Fruit fly (Drosophila melanogaster) whole organism, embryonic: Measurements from ENCODE around the gene dbe.

Experiments
- Atf6 ChIP-seq: fragments of 200-800 bp; sonication (Bioruptor generic); IDR thresholded peaks from 2 replicates; pipeline ENCODE4 v1.3.6; 2022; ENCODE audit warnings: missing biosample characterization, missing genetic modification characterization
- BEAF-32 ChIP-seq: fragments of 200-800 bp; sonication (Bioruptor generic); optimal IDR thresholded peaks from 3 replicates; lab custom pipeline; 2017; ENCODE audit warnings: missing biosample characterization, missing genetic modification characterization, mild to moderate bottlenecking, moderate library complexity, missing genetic modification reagents
- CG10267 ChIP-seq: fragments of 200-800 bp; sonication (Bioruptor generic); optimal IDR thresholded peaks from 2 replicates; lab custom pipeline; 2018; ENCODE audit warnings: missing biosample characterization, mild to moderate bottlenecking, missing genetic modification characterization, moderate library complexity
- CG10274 ChIP-seq: fragments of 200-800 bp; sonication (Bioruptor generic); optimal IDR thresholded peaks from 3 replicates; lab custom pipeline; 2017; ENCODE audit warnings: missing biosample characterization, mild to moderate bottlenecking, missing genetic modification characterization
- CG11560 ChIP-seq: fragments of 200-800 bp; sonication (Bioruptor generic); IDR thresholded peaks from 3 replicates; pipeline ENCODE4 v1.3.6; 2022; ENCODE audit warnings: missing biosample characterization, missing genetic modification characterization
- CG1233 ChIP-seq: fragments of 200-800 bp; sonication (Bioruptor generic); optimal IDR thresholded peaks from 4 replicates; lab custom pipeline; 2018; ENCODE audit warnings: missing biosample characterization, mild to moderate bottlenecking, missing genetic modification characterization
- CG17829 ChIP-seq: fragments of 200-800 bp; optimal IDR thresholded peaks from 2 replicates; lab custom pipeline; 2019; ENCODE audit warnings: missing biosample characterization, mild to moderate bottlenecking, missing genetic modification characterization, moderate library complexity
- CG18764 ChIP-seq: fragments of 200-800 bp; sonication (Bioruptor generic); optimal IDR thresholded peaks from 3 replicates; lab custom pipeline; 2016; ENCODE audit warnings: missing biosample characterization, missing genetic modification characterization
- CG2129 ChIP-seq: fragments of 200-800 bp; sonication (Bioruptor generic); IDR thresholded peaks from 2 replicates; pipeline ENCODE4 v1.3.6; 2022; ENCODE audit warnings: missing biosample characterization, missing genetic modification characterization; ENCODE audit not compliant: partially characterized antibody
- CG2199 ChIP-seq: fragments of 200-800 bp; sonication (Bioruptor generic); IDR thresholded peaks from 3 replicates; pipeline ENCODE4 v1.3.6; 2022; ENCODE audit warnings: missing biosample characterization, missing genetic modification characterization
- CG34422 ChIP-seq: fragments of 200-800 bp; sonication (Bioruptor generic); IDR thresholded peaks from 3 replicates; pipeline ENCODE4 v1.3.6; 2022; ENCODE audit warnings: missing biosample characterization, missing genetic modification characterization
- CG3847 ChIP-seq: fragments of 200-800 bp; sonication (Bioruptor generic); IDR thresholded peaks from 2 replicates; pipeline ENCODE4 v1.3.6; 2022; ENCODE audit warnings: missing biosample characterization, missing genetic modification characterization
- CG4328 ChIP-seq: fragments of 200-800 bp; sonication (Bioruptor generic); optimal IDR thresholded peaks from 3 replicates; lab custom pipeline; 2017; ENCODE audit warnings: missing biosample characterization, missing genetic modification reagents, missing genetic modification characterization
- CG4404 ChIP-seq: fragments of 200-800 bp; sonication (Bioruptor generic); IDR thresholded peaks from 2 replicates; pipeline ENCODE4 v1.3.6; 2022; ENCODE audit warnings: missing biosample characterization, missing genetic modification characterization
- CG7928 ChIP-seq: fragments of 200-800 bp; sonication (Bioruptor generic); optimal IDR thresholded peaks from 2 replicates; lab custom pipeline; 2017; ENCODE audit warnings: missing biosample characterization, mild to moderate bottlenecking, missing genetic modification characterization
- CG9876 ChIP-seq: fragments of 200-800 bp; sonication (Bioruptor generic); optimal IDR thresholded peaks from 2 replicates; lab custom pipeline; 2016; ENCODE audit warnings: missing biosample characterization, missing genetic modification characterization
- CG9932 ChIP-seq: fragments of 200-800 bp; sonication (Bioruptor generic); IDR thresholded peaks from 2 replicates; pipeline ENCODE4 v1.3.6; 2022; ENCODE audit warnings: missing biosample characterization, missing genetic modification characterization
- HLH4C ChIP-seq: fragments of 200-800 bp; sonication (Bioruptor generic); IDR thresholded peaks from 3 replicates; pipeline ENCODE4 v1.3.6; 2022; ENCODE audit warnings: missing biosample characterization, missing genetic modification characterization; ENCODE audit not compliant: partially characterized antibody
- HmgD ChIP-seq: fragments of 200-800 bp; sonication (Bioruptor generic); optimal IDR thresholded peaks from 3 replicates; lab custom pipeline; 2016; ENCODE audit warnings: missing biosample characterization, missing genetic modification characterization
- HmgZ ChIP-seq: fragments of 200-800 bp; sonication (Bioruptor generic); optimal IDR thresholded peaks from 2 replicates; lab custom pipeline; 2018; ENCODE audit warnings: missing biosample characterization, mild to moderate bottlenecking, missing genetic modification characterization
- Med ChIP-seq: fragments of 200-800 bp; sonication (Bioruptor generic); peaks from one replicate; lab custom pipeline; 2016; ENCODE audit warnings: missing biosample characterization, missing genetic modification characterization, mild to moderate bottlenecking, inconsistent platforms, moderate library complexity
- NfI ChIP-seq: fragments of 200-800 bp; sonication (Bioruptor generic); optimal IDR thresholded peaks from 3 replicates; lab custom pipeline; 2018; ENCODE audit warnings: missing biosample characterization, mild to moderate bottlenecking, missing genetic modification characterization, moderate library complexity
- Oaz ChIP-seq: fragments of 200-800 bp; sonication (Bioruptor generic); IDR thresholded peaks from 2 replicates; pipeline ENCODE4 v1.3.6; 2022; ENCODE audit warnings: missing biosample characterization, missing genetic modification characterization
- Trl ChIP-seq, 3 experiments: fragments of >200 bp in 2 of 3; fragments of 200-800 bp in 1 of 3; sonication (Bioruptor generic) in 1 of 3; optimal IDR thresholded peaks; 2 replicates in 1 of 3; 3 replicates in 2 of 3; lab custom pipeline; 2016 to 2017; ENCODE audit warnings: missing biosample characterization in 1 of 3, missing genetic modification characterization in 1 of 3
- YL-1 ChIP-seq: fragments of 200-800 bp; sonication (Bioruptor generic); optimal IDR thresholded peaks from 3 replicates; lab custom pipeline; 2017; ENCODE audit warnings: missing biosample characterization, mild to moderate bottlenecking, missing genetic modification characterization
- ato ChIP-seq: fragments of 200-800 bp; sonication (Bioruptor generic); IDR thresholded peaks from 2 replicates; pipeline ENCODE4 v1.3.6; 2022; ENCODE audit warnings: missing biosample characterization, missing genetic modification characterization; ENCODE audit not compliant: partially characterized antibody
- bbx ChIP-seq: fragments of 200-800 bp; sonication (Bioruptor generic); IDR thresholded peaks from 2 replicates; pipeline ENCODE4 v1.3.6; 2022; ENCODE audit warnings: missing biosample characterization, missing genetic modification characterization; ENCODE audit not compliant: partially characterized antibody
- chif ChIP-seq, 2 experiments: fragments of 200-800 bp; sonication (Bioruptor generic); optimal IDR thresholded peaks; 3 replicates each; lab custom pipeline; 2016; ENCODE audit warnings: missing biosample characterization in 2 of 2, missing genetic modification characterization in 2 of 2
- ci ChIP-seq: fragments of 200-800 bp; sonication (Bioruptor generic); IDR thresholded peaks from 3 replicates; pipeline ENCODE4 v1.3.6; 2022; ENCODE audit warnings: missing biosample characterization, missing genetic modification characterization
- corto ChIP-seq: fragments of 200-800 bp; sonication (Bioruptor generic); optimal IDR thresholded peaks from 2 replicates; lab custom pipeline; 2016; ENCODE audit warnings: missing biosample characterization, mild to moderate bottlenecking, missing genetic modification characterization, moderate library complexity
- crol ChIP-seq: fragments of 200-800 bp; sonication (Bioruptor generic); IDR thresholded peaks from 2 replicates; pipeline ENCODE4 v1.3.6; 2022; ENCODE audit warnings: missing biosample characterization, missing genetic modification characterization
- dimm ChIP-seq: fragments of 200-800 bp; sonication (Bioruptor generic); IDR thresholded peaks from 2 replicates; pipeline ENCODE4 v1.3.6; 2022; ENCODE audit warnings: missing biosample characterization, missing genetic modification characterization
- dmrt99B ChIP-seq: fragments of 200-800 bp; sonication (Bioruptor generic); optimal IDR thresholded peaks from 2 replicates; lab custom pipeline; 2018; ENCODE audit warnings: missing biosample characterization, mild to moderate bottlenecking, missing genetic modification characterization, moderate library complexity
- dpn ChIP-seq, 2 experiments: fragments of 200-800 bp; sonication (Bioruptor generic); optimal IDR thresholded peaks; 3 replicates each; lab custom pipeline; 2016; ENCODE audit warnings: missing biosample characterization in 2 of 2, missing genetic modification characterization in 2 of 2
- exex ChIP-seq: fragments of 200-800 bp; sonication (Bioruptor generic); optimal IDR thresholded peaks from 4 replicates; lab custom pipeline; 2018; ENCODE audit warnings: missing biosample characterization, mild to moderate bottlenecking, missing genetic modification characterization, moderate library complexity
- fd3F ChIP-seq: fragments of 200-800 bp; sonication (Bioruptor generic); optimal IDR thresholded peaks from 2 replicates; lab custom pipeline; 2018; ENCODE audit warnings: missing biosample characterization, mild to moderate bottlenecking, missing genetic modification characterization, moderate library complexity
- fd96Cb ChIP-seq: fragments of 200-800 bp; sonication (Bioruptor generic); optimal IDR thresholded peaks from 2 replicates; lab custom pipeline; 2018; ENCODE audit warnings: missing biosample characterization, mild to moderate bottlenecking, missing genetic modification characterization, moderate library complexity
- fru ChIP-seq: fragments of >200 bp; optimal IDR thresholded peaks from 2 replicates; lab custom pipeline; 2017
- gem ChIP-seq: fragments of 200-800 bp; sonication (Bioruptor generic); optimal IDR thresholded peaks from 2 replicates; lab custom pipeline; 2019; ENCODE audit warnings: missing biosample characterization, mild to moderate bottlenecking, missing genetic modification characterization, moderate library complexity
- grn ChIP-seq: fragments of 200-800 bp; sonication (Bioruptor generic); optimal IDR thresholded peaks from 3 replicates; lab custom pipeline; 2017; ENCODE audit warnings: missing biosample characterization, missing genetic modification characterization
- gt ChIP-seq: fragments of 200-800 bp; sonication (Bioruptor generic); IDR thresholded peaks from 2 replicates; pipeline ENCODE4 v1.3.6; 2022; ENCODE audit warnings: missing biosample characterization, missing genetic modification characterization
- h ChIP-seq: fragments of >200 bp; optimal IDR thresholded peaks from 2 replicates; lab custom pipeline; 2017
- jigr1 ChIP-seq: fragments of 200-800 bp; sonication (Bioruptor generic); IDR thresholded peaks from 3 replicates; pipeline ENCODE4 v1.3.6; 2022; ENCODE audit warnings: missing biosample characterization, missing genetic modification characterization
- mld ChIP-seq: fragments of 200-800 bp; sonication (Bioruptor generic); IDR thresholded peaks from 3 replicates; pipeline ENCODE4 v1.3.6; 2022; ENCODE audit warnings: missing biosample characterization, missing genetic modification characterization; ENCODE audit not compliant: partially characterized antibody
- pb ChIP-seq: fragments of 200-800 bp; sonication (Bioruptor generic); optimal IDR thresholded peaks from 3 replicates; lab custom pipeline; 2016; ENCODE audit warnings: missing biosample characterization, missing genetic modification characterization
- scrt ChIP-seq: fragments of 200-800 bp; sonication (Bioruptor generic); optimal IDR thresholded peaks from 2 replicates; lab custom pipeline; 2018; ENCODE audit warnings: missing biosample characterization, mild to moderate bottlenecking, missing genetic modification characterization, moderate library complexity
- sob ChIP-seq: fragments of 200-800 bp; sonication (Bioruptor generic); IDR thresholded peaks from 2 replicates; pipeline ENCODE4 v1.3.6; 2022; ENCODE audit warnings: missing biosample characterization, missing genetic modification characterization
- trh ChIP-seq: fragments of 200-800 bp; sonication (Bioruptor generic); optimal IDR thresholded peaks from 2 replicates; lab custom pipeline; 2016; ENCODE audit warnings: missing biosample characterization, missing genetic modification characterization
- wor ChIP-seq: fragments of 200-800 bp; sonication (Bioruptor generic); IDR thresholded peaks from 2 replicates; pipeline ENCODE4 v1.3.6; 2022; ENCODE audit warnings: missing biosample characterization, missing genetic modification characterization

dbe gene

dm6 chr2L:867899-868605 is 1.6 kb downstream of the dbe start, which contains the start of gene aru (continued):
- no peak for TF ChIP-seq h (lab: Kevin White, UChicago)
- TF ChIP-seq sob (GFP tag; lab: Robert Waterston, UW), result peak; percentile 38; the same call in 1 of the 2 replicates
- TF ChIP-seq fd3F (GFP tag; lab: Kevin White, UChicago), result no peak
- no peak for TF ChIP-seq CG10274 (GFP tag; lab: Kevin White, UChicago)
- TF ChIP-seq fd96Cb, result peak; percentile 23
- no peak for TF ChIP-seq pb
- no peak for TF ChIP-seq CG4404 (GFP tag; lab: Robert Waterston, UW)
- TF ChIP-seq corto, result peak; percentile 0
- TF ChIP-seq CG2199 (GFP tag; lab: Robert Waterston, UW), result no peak
- TF ChIP-seq Trl (optimal IDR thresholded peaks at IDR 0.05; lab: Kevin White, UChicago), result peak; percentile 76 to 82
- TF ChIP-seq Trl (GFP tag; optimal IDR thresholded peaks at IDR 0.05; lab: Kevin White, UChicago), result no peak
- no peak for TF ChIP-seq trh (GFP tag; lab: Kevin White, UChicago)
- no peak for TF ChIP-seq CG4328 (GFP tag; lab: Kevin White, UChicago)
- TF ChIP-seq Med (GFP tag; lab: Kevin White, UChicago), result peak; percentile 86
- TF ChIP-seq jigr1 (GFP tag; lab: Robert Waterston, UW), result no peak
- peak; percentile 49; the same call in 1 of the 3 replicates for TF ChIP-seq CG34422 (GFP tag; lab: Robert Waterston, UW)
- peak; percentile 72 for TF ChIP-seq ci (GFP tag; lab: Robert Waterston, UW)
- TF ChIP-seq HLH4C, result peak; percentile 21; the same call in 1 of the 3 replicates
- TF ChIP-seq NfI (GFP tag; lab: Kevin White, UChicago), result no peak
- TF ChIP-seq bbx, result 0 out of 2 replicates have a peak, but pooled peaks have one; percentile 16
- TF ChIP-seq CG2129 (GFP tag; lab: Robert Waterston, UW), result no peak
- TF ChIP-seq Atf6 (GFP tag; lab: Robert Waterston, UW), result peak; percentile 75
- peak; percentile 27 for TF ChIP-seq YL-1 (GFP tag; lab: Kevin White, UChicago)
- no peak for TF ChIP-seq BEAF-32 (GFP tag; lab: Kevin White, UChicago)
- no peak for TF ChIP-seq wor (GFP tag; lab: Robert Waterston, UW)
- no peak for TF ChIP-seq crol
- TF ChIP-seq CG9932 (GFP tag; lab: Robert Waterston, UW), result no peak
- no peak for TF ChIP-seq CG7928
- peak; percentile 45 for TF ChIP-seq HmgZ (tag; lab: Kevin White, UChicago)
- no peak for TF ChIP-seq fru (lab: Kevin White, UChicago)
- TF ChIP-seq Oaz (GFP tag; lab: Robert Waterston, UW), result no peak
- peak; percentile 13; the same call in 1 of the 2 replicates for TF ChIP-seq ato
- TF ChIP-seq CG17829 (tag; lab: Kevin White, UChicago), result peak; percentile 33
- TF ChIP-seq CG11560 (tag; lab: Robert Waterston, UW), result no peak
- TF ChIP-seq dpn (GFP tag; optimal IDR thresholded peaks at IDR 0.05; lab: Kevin White, UChicago), result no peak
- no peak for TF ChIP-seq dimm (GFP tag; lab: Robert Waterston, UW)
- peak; percentile 49 for TF ChIP-seq dmrt99B (tag; lab: Kevin White, UChicago)
- no peak for TF ChIP-seq grn (GFP tag; lab: Kevin White, UChicago)
- peak; percentile 61 for TF ChIP-seq gem (tag; lab: Kevin White, UChicago)
- peak; percentile 22 for TF ChIP-seq HmgD
- TF ChIP-seq scrt, result peak; percentile 63
- no peak for TF ChIP-seq gt (GFP tag; lab: Robert Waterston, UW)
- TF ChIP-seq chif (GFP tag; optimal IDR thresholded peaks at IDR 0.05; lab: Kevin White, UChicago), result no peak
- peak; percentile 39 for TF ChIP-seq CG10267
- TF ChIP-seq CG9876 (GFP tag; lab: Kevin White, UChicago), result no peak
- TF ChIP-seq CG3847 (GFP tag; lab: Robert Waterston, UW), result peak; percentile 35; the same call in 1 of the 2 replicates
- TF ChIP-seq exex, result no peak
- TF ChIP-seq CG18764 (GFP tag; lab: Kevin White, UChicago), result no peak
- TF ChIP-seq mld (GFP tag; lab: Robert Waterston, UW), result no peak
- TF ChIP-seq CG1233 (GFP tag; lab: Kevin White, UChicago), result no peak
